Fruit fly (Drosophila melanogaster): ENCODE results near the gene omd.

The omd gene

dm6 chr3R:13676137-13677086, 10.6 kb downstream of the omd start, which contains the start of the genes Lkb1 and CG9588 (continued):
- TF ChIP-seq Gug (GFP tag; IDR thresholded peaks at IDR 0.05) (peak; percentile 84), disco-r (GFP tag; optimal IDR thresholded peaks at IDR 0.05) (peak; percentile 8), fd102C (GFP tag; optimal IDR thresholded peaks at IDR 0.05) (no peak), kni (GFP tag; optimal IDR thresholded peaks at IDR 0.05) (no peak), Hmr (GFP tag; optimal IDR thresholded peaks at IDR 0.05) (peak; percentile 23), PHDP (tag; optimal IDR thresholded peaks at IDR 0.05) (no peak), B-H2 (GFP tag; optimal IDR thresholded peaks at IDR 0.05) (no peak), kah (GFP tag; optimal IDR thresholded peaks at IDR 0.05) (no peak), Bteb2 (GFP tag; optimal IDR thresholded peaks at IDR 0.05) (no peak), lab (GFP tag; optimal IDR thresholded peaks at IDR 0.05) (peak; percentile 61), CG12942 (GFP tag; optimal IDR thresholded peaks at IDR 0.05) (peak; percentile 57), HLHmδ (GFP tag; optimal IDR thresholded peaks at IDR 0.05) (no peak), CG2202 (tag; optimal IDR thresholded peaks at IDR 0.05) (no peak), C15 (GFP tag; IDR thresholded peaks at IDR 0.05) (0 out of 3 replicates have a peak, but pooled peaks have one; percentile 47), CG2199 (GFP tag; IDR thresholded peaks at IDR 0.05) (no peak), org-1 (GFP tag; optimal IDR thresholded peaks at IDR 0.05) (no peak), CG18599 (GFP tag; optimal IDR thresholded peaks at IDR 0.05) (peak; percentile 53), Fer3 (tag; optimal IDR thresholded peaks at IDR 0.05) (peak; percentile 45), Asciz (GFP tag; optimal IDR thresholded peaks at IDR 0.05) (no peak), CG13296 (GFP tag; optimal IDR thresholded peaks at IDR 0.05) (no peak), CG17912 (GFP tag; optimal IDR thresholded peaks at IDR 0.05) (no peak), sisA (GFP tag; IDR thresholded peaks at IDR 0.05) (peak; percentile 87), Drgx (GFP tag; IDR thresholded peaks at IDR 0.05) (peak; percentile 91), CG12769 (tag; optimal IDR thresholded peaks at IDR 0.05) (no peak), CG2129 (GFP tag; IDR thresholded peaks at IDR 0.05; ENCODE audit: partially characterized antibody) (no peak), Antp (GFP tag; optimal IDR thresholded peaks at IDR 0.05) (peak; percentile 60), CG3838 (GFP tag; optimal IDR thresholded peaks at IDR 0.05) (peak; percentile 1), nau (GFP tag; optimal IDR thresholded peaks at IDR 0.05) (no peak), eve (GFP tag; optimal IDR thresholded peaks at IDR 0.05) (no peak), CG15011 (GFP tag; optimal IDR thresholded peaks at IDR 0.05) (no peak), CG14860 (GFP tag; IDR thresholded peaks at IDR 0.05; ENCODE audit: partially characterized antibody) (no peak), vvl (GFP tag; IDR thresholded peaks at IDR 0.05) (peak; percentile 87), HHEX (GFP tag; optimal IDR thresholded peaks at IDR 0.05) (peak; percentile 35), phol (tag; optimal IDR thresholded peaks at IDR 0.05) (peak; percentile 16), nerfin-1 (tag; optimal IDR thresholded peaks at IDR 0.05) (no peak), chn (GFP tag; optimal IDR thresholded peaks at IDR 0.05) (peak; percentile 49), CG4854 (GFP tag; optimal IDR thresholded peaks at IDR 0.05) (no peak), nerfin-2 (GFP tag; IDR thresholded peaks at IDR 0.05; ENCODE audit: partially characterized antibody) (no peak), CG4820 (GFP tag; optimal IDR thresholded peaks at IDR 0.05) (no peak), CG7786 (GFP tag; optimal IDR thresholded peaks at IDR 0.05) (peak; percentile 70), lmd (GFP tag; IDR thresholded peaks at IDR 0.05) (peak; percentile 82), shn (GFP tag; optimal IDR thresholded peaks at IDR 0.05) (peak; percentile 45), CG8478 (optimal IDR thresholded peaks at IDR 0.05) (no peak), Vsx1 (GFP tag; optimal IDR thresholded peaks at IDR 0.05) (no peak), pho (GFP tag; optimal IDR thresholded peaks at IDR 0.05) (peak; percentile 53), knrl (GFP tag; IDR thresholded peaks at IDR 0.05; ENCODE audit: partially characterized antibody) (no peak; the same call in 2 of the 3 replicates), jumu (GFP tag; optimal IDR thresholded peaks at IDR 0.05) (peak; percentile 52), run (tag; optimal IDR thresholded peaks at IDR 0.05) (no peak)
